Worm (Caenorhabditis elegans): ENCODE measurements around the gene sru-4.

DNA sequence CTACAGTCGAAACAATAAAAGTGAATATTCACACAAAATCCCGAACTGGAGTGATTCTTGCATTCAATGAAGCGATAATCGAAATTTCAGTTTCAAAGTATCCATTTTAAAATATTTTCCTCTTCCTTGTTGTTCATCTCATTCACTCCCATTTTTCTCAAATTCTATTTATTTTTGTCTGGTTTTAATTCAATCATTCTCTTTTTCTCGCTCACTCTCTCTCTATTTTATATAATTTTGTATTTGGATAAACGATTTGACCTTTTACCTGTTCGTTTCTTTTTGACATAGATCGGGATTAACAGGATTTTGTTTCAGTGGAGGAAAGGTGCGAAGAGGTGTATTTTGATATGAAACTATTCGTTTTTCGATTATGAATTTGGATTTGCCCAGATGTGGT, 47.8 kb downstream of the sru-4 start, which contains the start of gene T05A1.5:
- TF ChIP-seq unc-39 (tag; optimal IDR thresholded peaks at IDR 0.05): no peak
- no peak for TF ChIP-seq snpc-4 (tag; optimal IDR thresholded peaks at IDR 0.05)
- no peak for TF ChIP-seq unc-62 (GFP tag; optimal IDR thresholded peaks at IDR 0.05)
- no peak for TF ChIP-seq sptf-1 (tag; optimal IDR thresholded peaks at IDR 0.05)
- no peak for TF ChIP-seq lin-13 (tag; optimal IDR thresholded peaks at IDR 0.05)
